Fruit fly (Drosophila melanogaster) whole organism, pupa: ENCODE results near the gene CheB98a.

ENCODE experiments used
- CG10348 ChIP-seq: fragments of 200-800 bp; sonication (Bioruptor generic); IDR thresholded peaks from 2 replicates; pipeline ENCODE4 v1.3.6; 2022; ENCODE audit warnings: missing biosample characterization, missing genetic modification characterization
- CG12605 ChIP-seq: fragments of 200-800 bp; sonication (Bioruptor generic); IDR thresholded peaks from 2 replicates; pipeline ENCODE4 v1.3.6; 2022; ENCODE audit warnings: missing biosample characterization, missing genetic modification characterization
- CG13204 ChIP-seq: fragments of 200-800 bp; sonication (Bioruptor generic); optimal IDR thresholded peaks from 2 replicates; lab custom pipeline; 2018; ENCODE audit warnings: missing biosample characterization, mild to moderate bottlenecking, missing genetic modification characterization, moderate library complexity
- CG14655 ChIP-seq: fragments of 200-800 bp; sonication (Bioruptor generic); optimal IDR thresholded peaks from 3 replicates; lab custom pipeline; 2017; ENCODE audit warnings: mild to moderate bottlenecking, missing biosample characterization, missing genetic modification reagents, missing genetic modification characterization
- CG15710 ChIP-seq: fragments of 200-800 bp; sonication (Bioruptor generic); optimal IDR thresholded peaks from 2 replicates; lab custom pipeline; 2018; ENCODE audit warnings: missing biosample characterization, mild to moderate bottlenecking, missing genetic modification characterization, moderate library complexity
- CG17806 ChIP-seq: fragments of 200-800 bp; sonication (Bioruptor generic); optimal IDR thresholded peaks from 2 replicates; lab custom pipeline; 2018; ENCODE audit warnings: missing biosample characterization, mild to moderate bottlenecking, missing genetic modification characterization, moderate library complexity
- CG32121 ChIP-seq: fragments of 200-800 bp; sonication (Bioruptor generic); IDR thresholded peaks from 2 replicates; pipeline ENCODE4 v1.3.6; 2022; ENCODE audit warnings: missing biosample characterization, missing genetic modification characterization
- CG34367 ChIP-seq: fragments of 200-800 bp; sonication (Bioruptor generic); optimal IDR thresholded peaks from 2 replicates; lab custom pipeline; 2018; ENCODE audit warnings: missing biosample characterization, mild to moderate bottlenecking, missing genetic modification characterization
- CG4496 ChIP-seq: fragments of 200-800 bp; sonication (Bioruptor generic); IDR thresholded peaks from 3 replicates; pipeline ENCODE4 v1.3.6; 2022; ENCODE audit warnings: missing biosample characterization, missing genetic modification characterization
- CG8159 ChIP-seq: fragments of 200-800 bp; sonication (Bioruptor generic); optimal IDR thresholded peaks from 3 replicates; lab custom pipeline; 2018; ENCODE audit warnings: missing biosample characterization, mild to moderate bottlenecking, missing genetic modification characterization, moderate library complexity
- CG8301 ChIP-seq: fragments of 200-800 bp; sonication (Bioruptor generic); optimal IDR thresholded peaks from 2 replicates; lab custom pipeline; 2018; ENCODE audit warnings: missing biosample characterization, mild to moderate bottlenecking, missing genetic modification characterization
- CG9948 ChIP-seq: fragments of 200-800 bp; sonication (Bioruptor generic); optimal IDR thresholded peaks from 2 replicates; lab custom pipeline; 2018; ENCODE audit warnings: missing biosample characterization, mild to moderate bottlenecking, missing genetic modification characterization, moderate library complexity
- D1 ChIP-seq: fragments of 200-800 bp; sonication (Bioruptor generic); optimal IDR thresholded peaks from 2 replicates; lab custom pipeline; 2018; ENCODE audit warnings: missing biosample characterization, mild to moderate bottlenecking, missing genetic modification characterization, moderate library complexity
- EcR ChIP-seq: fragments of 200-800 bp; sonication (Bioruptor generic); optimal IDR thresholded peaks from 3 replicates; lab custom pipeline; 2019; ENCODE audit warnings: missing biosample characterization, missing genetic modification characterization, mild to moderate bottlenecking, moderate library complexity, missing genetic modification reagents
- Ets98B ChIP-seq: fragments of 200-800 bp; sonication (Bioruptor generic); IDR thresholded peaks from 2 replicates; pipeline ENCODE4 v1.3.6; 2022; ENCODE audit warnings: missing biosample characterization, missing genetic modification characterization
- Pif1A ChIP-seq: fragments of 200-800 bp; sonication (Bioruptor generic); optimal IDR thresholded peaks from 3 replicates; lab custom pipeline; 2016; ENCODE audit warnings: missing biosample characterization, missing genetic modification characterization
- Pif1B ChIP-seq: fragments of 200-800 bp; sonication (Bioruptor generic); optimal IDR thresholded peaks from 3 replicates; lab custom pipeline; 2016; ENCODE audit warnings: missing biosample characterization, missing genetic modification characterization
- Snoo ChIP-seq: fragments of 200-800 bp; sonication (Bioruptor generic); optimal IDR thresholded peaks from 3 replicates; lab custom pipeline; 2017; ENCODE audit warnings: missing biosample characterization, mild to moderate bottlenecking, missing genetic modification characterization, inconsistent platforms
- fd96Ca ChIP-seq: fragments of 200-800 bp; sonication (Bioruptor generic); IDR thresholded peaks from 3 replicates; pipeline ENCODE4 v1.3.6; 2022; ENCODE audit warnings: missing biosample characterization, missing genetic modification characterization
- gl ChIP-seq: fragments of 200-800 bp; sonication (Bioruptor generic); optimal IDR thresholded peaks from 2 replicates; lab custom pipeline; 2018; ENCODE audit warnings: missing biosample characterization, mild to moderate bottlenecking, missing genetic modification characterization
- rn ChIP-seq: fragments of 200-800 bp; sonication (Bioruptor generic); IDR thresholded peaks from 2 replicates; pipeline ENCODE4 v1.3.6; 2022; ENCODE audit warnings: missing biosample characterization, missing genetic modification characterization

The CheB98a gene

dm6 chr3R:28850662-28851257, 44.3 kb downstream of the CheB98a start:
- no peak for TF ChIP-seq CG34367 (tag; lab: Kevin White, UChicago)
- peak; percentile 54 for TF ChIP-seq rn
- TF ChIP-seq CG12605 (GFP tag; lab: Robert Waterston, UW) = peak; percentile 30; the same call in 1 of the 2 replicates
- no peak for TF ChIP-seq CG10348 (GFP tag; lab: Robert Waterston, UW)
- TF ChIP-seq Pif1B = peak; percentile 8
- TF ChIP-seq CG17806 (tag; lab: Kevin White, UChicago) = no peak
- peak; percentile 76 for TF ChIP-seq CG32121
- peak; percentile 86 for TF ChIP-seq CG4496 (GFP tag; lab: Robert Waterston, UW)
- peak; percentile 34 for TF ChIP-seq CG15710
- TF ChIP-seq Ets98B (GFP tag; lab: Robert Waterston, UW) = peak; percentile 82
- peak; percentile 44 for TF ChIP-seq Pif1A
- TF ChIP-seq fd96Ca (GFP tag; lab: Robert Waterston, UW) = peak; percentile 85
- TF ChIP-seq CG13204 = no peak
- peak; percentile 34 for TF ChIP-seq CG8159
- TF ChIP-seq CG9948 (tag; lab: Kevin White, UChicago) = no peak
- peak; percentile 53 for TF ChIP-seq CG8301
- no peak for TF ChIP-seq D1 (tag; lab: Kevin White, UChicago)
- TF ChIP-seq CG14655 (GFP tag; lab: Kevin White, UChicago) = peak; percentile 50
- no peak for TF ChIP-seq gl (tag; lab: Kevin White, UChicago)

- TF ChIP-seq CG13204 (peak; percentile 84), fd96Ca (GFP tag; lab: Robert Waterston, UW) (no peak), EcR (GFP tag; lab: Kevin White, UChicago) (peak; percentile 54), CG4496 (GFP tag; lab: Robert Waterston, UW) (0 out of 3 replicates have a peak, but pooled peaks have one; percentile 44)
Measured at dm6 chr3R:28851530-28851929, 45.0 kb downstream of the CheB98a start.

dm6 chr3R:28851966-28852377, 45.5 kb downstream of the CheB98a start:
- TF ChIP-seq gl (tag; lab: Kevin White, UChicago) (no peak), CG8159 (peak; percentile 67), CG34367 (tag; lab: Kevin White, UChicago) (peak; percentile 25), Pif1B (peak; percentile 41), CG10348 (GFP tag; lab: Robert Waterston, UW) (no peak), CG32121 (no peak), EcR (GFP tag; lab: Kevin White, UChicago) (no peak), Ets98B (GFP tag; lab: Robert Waterston, UW) (peak; percentile 33; the same call in 1 of the 2 replicates), CG15710 (peak; percentile 57), CG13204 (no peak), Pif1A (peak; percentile 60), CG12605 (GFP tag; lab: Robert Waterston, UW) (no peak), CG9948 (tag; lab: Kevin White, UChicago) (peak; percentile 63), CG17806 (tag; lab: Kevin White, UChicago) (peak; percentile 51), Snoo (tag; lab: Kevin White, UChicago) (no peak), rn (no peak), CG8301 (peak; percentile 68), CG4496 (GFP tag; lab: Robert Waterston, UW) (no peak), CG14655 (GFP tag; lab: Kevin White, UChicago) (peak; percentile 83), D1 (tag; lab: Kevin White, UChicago) (peak; percentile 14), fd96Ca (GFP tag; lab: Robert Waterston, UW) (no peak)

- no peak for TF ChIP-seq CG9948 (tag; lab: Kevin White, UChicago)
- no peak for TF ChIP-seq Pif1B
- TF ChIP-seq CG34367 (tag; lab: Kevin White, UChicago) = no peak
- TF ChIP-seq EcR (GFP tag; lab: Kevin White, UChicago) = no peak
- no peak for TF ChIP-seq Ets98B (GFP tag; lab: Robert Waterston, UW)
- TF ChIP-seq CG4496 (GFP tag; lab: Robert Waterston, UW) = no peak
- no peak for TF ChIP-seq CG15710
- TF ChIP-seq CG17806 (tag; lab: Kevin White, UChicago) = no peak
- TF ChIP-seq CG14655 (GFP tag; lab: Kevin White, UChicago) = no peak
- no peak for TF ChIP-seq CG8301
- TF ChIP-seq Pif1A = no peak
- TF ChIP-seq CG32121 = no peak
- TF ChIP-seq CG13204 = no peak
- no peak for TF ChIP-seq CG10348 (GFP tag; lab: Robert Waterston, UW)
Measured at dm6 chr3R:28856140-28856539, 49.6 kb downstream of the CheB98a start.

- TF ChIP-seq CG4496 (GFP tag; lab: Robert Waterston, UW) = 0 out of 3 replicates have a peak, but pooled peaks have one; percentile 8
- TF ChIP-seq CG32121 = no peak
Measured at dm6 chr3R:28856829-28857228, 50.3 kb downstream of the CheB98a start.
